Fruit fly (Drosophila melanogaster): Measurements from ENCODE around the gene Cox17.
A peak's percentile ranks its signal among the peaks of the same experiment; 100 is the strongest.

Gene Cox17

DNA sequence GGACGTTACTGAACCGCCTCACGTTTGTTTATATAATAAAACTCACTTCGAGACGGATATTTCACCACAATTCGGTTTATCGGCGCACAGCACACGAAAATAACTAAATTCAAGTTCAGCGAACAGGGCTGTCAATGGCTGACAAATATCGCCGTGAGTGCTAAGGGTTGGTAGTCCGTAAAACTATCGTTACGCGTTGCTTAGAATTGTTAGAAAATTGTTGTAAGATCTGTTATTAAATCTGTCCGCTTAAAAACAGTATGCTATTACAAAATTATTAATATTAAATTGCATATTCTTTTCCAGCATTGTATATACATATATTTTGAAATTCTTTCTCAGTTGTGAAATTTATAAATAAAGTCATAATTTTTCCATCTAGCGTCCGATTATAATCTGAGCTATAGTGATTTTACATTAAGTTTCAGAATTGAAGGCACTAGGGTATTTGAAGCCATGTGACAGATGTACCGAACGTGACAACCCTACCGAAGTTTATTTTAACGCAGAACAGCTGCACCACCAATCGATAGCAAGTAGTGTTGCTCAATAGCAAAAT is at the start of gene Cox17 (continued):
- TF ChIP-seq pb (GFP tag; optimal IDR thresholded peaks at IDR 0.05) (no peak), h (optimal IDR thresholded peaks at IDR 0.05) (no peak), Deaf1 (tag; optimal IDR thresholded peaks at IDR 0.05) (peak; percentile 65), CG7987 (GFP tag; optimal IDR thresholded peaks at IDR 0.05) (no peak), Eip74EF (GFP tag; optimal IDR thresholded peaks at IDR 0.05) (peak in 1 of 2 experiments; percentile 51), abd-A (tag; optimal IDR thresholded peaks at IDR 0.05) (peak; percentile 56), Hr78 (GFP tag; optimal IDR thresholded peaks at IDR 0.05) (peak in 1 of 2 experiments; percentile 40), cwo (GFP tag; optimal IDR thresholded peaks at IDR 0.05) (peak; percentile 70), Fer2 (tag; optimal IDR thresholded peaks at IDR 0.05) (peak; percentile 38), Sin3A (optimal IDR thresholded peaks at IDR 0.05) (peak; percentile 57), Dref (GFP tag; IDR thresholded peaks at IDR 0.05) (peak; percentile 49), zfh2 (GFP tag; optimal IDR thresholded peaks at IDR 0.05) (peak; percentile 86), CG10321 (GFP tag; IDR thresholded peaks at IDR 0.05) (no peak), CG15514 (GFP tag; optimal IDR thresholded peaks at IDR 0.05) (peak; percentile 71), lola (GFP tag; optimal IDR thresholded peaks at IDR 0.05) (peak in 1 of 3 experiments; percentile 86), sens (GFP tag) (peak; percentile 95), CG10654 (GFP tag; optimal IDR thresholded peaks at IDR 0.05) (peak; percentile 78), tll (GFP tag; optimal IDR thresholded peaks at IDR 0.05) (peak in 1 of 2 experiments; percentile 51), Awh (GFP tag; IDR thresholded peaks at IDR 0.05) (no peak), CG13894 (tag; optimal IDR thresholded peaks at IDR 0.05) (peak; percentile 82), CG14014 (GFP tag; IDR thresholded peaks at IDR 0.05) (peak; percentile 55; the same call in 1 of the 2 replicates), CG18262 (tag; optimal IDR thresholded peaks at IDR 0.05) (peak; percentile 86), disco-r (GFP tag; optimal IDR thresholded peaks at IDR 0.05) (peak; percentile 28), C15 (GFP tag; IDR thresholded peaks at IDR 0.05) (no peak), CG32532 (GFP tag; IDR thresholded peaks at IDR 0.05) (peak; percentile 72), CG11093 (GFP tag; IDR thresholded peaks at IDR 0.05) (peak; percentile 68; the same call in 2 of the 3 replicates), seq (GFP tag; IDR thresholded peaks at IDR 0.05) (peak; percentile 38), repo (GFP tag; optimal IDR thresholded peaks at IDR 0.05) (peak; percentile 28), tna (GFP tag; IDR thresholded peaks at IDR 0.05; ENCODE audit: partially characterized antibody) (no peak), CG12744 (GFP tag; optimal IDR thresholded peaks at IDR 0.05) (peak; percentile 41), row (GFP tag; IDR thresholded peaks at IDR 0.05) (peak; percentile 93), CG12104 (GFP tag; optimal IDR thresholded peaks at IDR 0.05) (peak; percentile 74), ATbp (GFP tag; optimal IDR thresholded peaks at IDR 0.05) (peak; percentile 72), CG12659 (GFP tag; optimal IDR thresholded peaks at IDR 0.05) (peak; percentile 89), Dad (GFP tag; optimal IDR thresholded peaks at IDR 0.05) (peak; percentile 49), CG16815 (GFP tag; optimal IDR thresholded peaks at IDR 0.05) (peak; percentile 83), Myb (GFP tag; optimal IDR thresholded peaks at IDR 0.05) (peak; percentile 34), stc (GFP tag; IDR thresholded peaks at IDR 0.05) (no peak), ewg (GFP tag; optimal IDR thresholded peaks at IDR 0.05) (peak; percentile 75), ems (GFP tag; optimal IDR thresholded peaks at IDR 0.05) (peak; percentile 67), CG9215 (GFP tag; IDR thresholded peaks at IDR 0.05) (peak; percentile 67; the same call in 1 of the 2 replicates), Doc3 (GFP tag; IDR thresholded peaks at IDR 0.05; ENCODE audit: partially characterized antibody) (peak; percentile 75), Side (GFP tag; optimal IDR thresholded peaks at IDR 0.05) (peak; percentile 48), Fer3 (tag; optimal IDR thresholded peaks at IDR 0.05) (peak; percentile 73), CG10565 (GFP tag; optimal IDR thresholded peaks at IDR 0.05) (no peak), CG8478 (optimal IDR thresholded peaks at IDR 0.05) (no peak), sens-2 (GFP tag; IDR thresholded peaks at IDR 0.05) (no peak), fru (optimal IDR thresholded peaks at IDR 0.05) (no peak), gem (tag; optimal IDR thresholded peaks at IDR 0.05) (peak; percentile 90), amos (GFP tag; IDR thresholded peaks at IDR 0.05; ENCODE audit: partially characterized antibody) (peak; percentile 71; the same call in 1 of the 2 replicates), CTCF (GFP tag; optimal IDR thresholded peaks at IDR 0.05) (peak; percentile 47)

Measured in whole organism, embryonic.